Worm (Caenorhabditis elegans) whole organism, early embryonic: ENCODE results near the gene K10C2.7.

Experiments used
- B0310.2 ChIP-seq: sonication (generic microtip); optimal IDR thresholded peaks from 2 replicates; lab custom pipeline; 2016; ENCODE audit warnings: mild to moderate bottlenecking, missing genetic modification characterization, missing compliant biosample characterization
- F13C5.2 ChIP-seq: sonication (generic microtip); optimal IDR thresholded peaks from 2 replicates; lab custom pipeline; 2017; ENCODE audit warnings: mild to moderate bottlenecking, missing genetic modification characterization, inconsistent platforms, missing compliant biosample characterization
- aly-1 ChIP-seq: sonication (generic microtip); optimal IDR thresholded peaks from 2 replicates; lab custom pipeline; 2016; ENCODE audit warnings: missing genetic modification characterization, missing compliant biosample characterization
- ama-1 ChIP-seq: fragments of 150-350 bp; optimal IDR thresholded peaks from 2 replicates; lab custom pipeline; 2014
- ceh-13 ChIP-seq: fragments of 200-800 bp; sonication (Bioruptor generic); optimal IDR thresholded peaks from 2 replicates; lab custom pipeline; 2018; ENCODE audit warnings: mild to moderate bottlenecking, missing genetic modification characterization, missing compliant biosample characterization
- ceh-36 ChIP-seq: sonication (generic microtip); optimal IDR thresholded peaks from 2 replicates; lab custom pipeline; 2016; ENCODE audit warnings: missing genetic modification characterization, inconsistent platforms, missing compliant biosample characterization
- ets-7 ChIP-seq: sonication (generic microtip); optimal IDR thresholded peaks from 2 replicates; lab custom pipeline; 2016; ENCODE audit warnings: missing genotype, missing genetic modification characterization, missing compliant biosample characterization
- flt-1 ChIP-seq: fragments of 200-800 bp; sonication (Bioruptor generic); IDR thresholded peaks from 2 replicates; pipeline ENCODE4 v1.3.6; 2022; ENCODE audit warnings: missing genetic modification characterization, missing compliant biosample characterization
- hmbx-1 ChIP-seq: sonication (generic microtip); optimal IDR thresholded peaks from 2 replicates; lab custom pipeline; 2016; ENCODE audit warnings: mild to moderate bottlenecking, missing genetic modification characterization, missing compliant biosample characterization
- hmg-4 ChIP-seq: fragments of 200-800 bp; sonication (Bioruptor generic); optimal IDR thresholded peaks from 2 replicates; lab custom pipeline; 2018; ENCODE audit warnings: mild to moderate bottlenecking, missing genetic modification characterization, missing compliant biosample characterization
- hnd-1 ChIP-seq: sonication (generic microtip); optimal IDR thresholded peaks from 2 replicates; lab custom pipeline; 2016; ENCODE audit warnings: missing genetic modification characterization, missing compliant biosample characterization
- pes-1 ChIP-seq: fragments of 200-800 bp; sonication (Bioruptor generic); IDR thresholded peaks from 2 replicates; pipeline ENCODE4 v1.3.6; 2022; ENCODE audit warnings: missing genetic modification reagents, missing genetic modification characterization, missing compliant biosample characterization
- scrt-1 ChIP-seq: fragments of 200-800 bp; sonication (Bioruptor generic); IDR thresholded peaks from 2 replicates; pipeline ENCODE4 v1.3.6; 2022; ENCODE audit warnings: missing genetic modification characterization, missing compliant biosample characterization
- sea-1 ChIP-seq: fragments of 200-800 bp; sonication (Bioruptor generic); conservative IDR thresholded peaks from 2 replicates; pipeline ENCODE4 v1.3.6; 2022; ENCODE audit warnings: missing genetic modification characterization, missing compliant biosample characterization
- tbx-11 ChIP-seq: fragments of 200-800 bp; sonication (Bioruptor generic); IDR thresholded peaks from 2 replicates; pipeline ENCODE4 v1.3.6; 2022; ENCODE audit warnings: missing genetic modification characterization, missing compliant biosample characterization
- tbx-37 ChIP-seq: fragments of 200-800 bp; sonication (Bioruptor generic); conservative IDR thresholded peaks from 2 replicates; pipeline ENCODE4 v1.3.6; 2022; ENCODE audit warnings: missing genetic modification reagents, missing genetic modification characterization, missing compliant biosample characterization
- tra-4 ChIP-seq: sonication (generic microtip); optimal IDR thresholded peaks from 2 replicates; lab custom pipeline; 2017; ENCODE audit warnings: missing genetic modification characterization, missing compliant biosample characterization

K10C2.7 gene

ce11 chrX:6448866-6449400 lies 5.7 kb upstream of the K10C2.7 start, which contains the start of gene fah-1:
TSS of gene fah-1 (minus strand) at chrX:6448916.
- TF ChIP-seq tbx-11 (GFP tag; lab: Robert Waterston, UW) (no peak), hmbx-1 (tag; lab: Kevin White, UChicago) (no peak), ceh-13 (no peak), flt-1 (GFP tag; lab: Robert Waterston, UW) (no peak), tra-4 (tag; lab: Kevin White, UChicago) (no peak), pes-1 (GFP tag; lab: Robert Waterston, UW) (no peak), hnd-1 (no peak), ceh-36 (tag; lab: Kevin White, UChicago) (no peak), ama-1 (lab: Kevin White, UChicago) (no peak), aly-1 (tag; lab: Kevin White, UChicago) (no peak), hmg-4 (GFP tag; lab: Kevin White, UChicago) (no peak), tbx-37 (GFP tag; lab: Robert Waterston, UW) (no peak), F13C5.2 (no peak), ets-7 (tag; lab: Kevin White, UChicago) (no peak), sea-1 (no peak), B0310.2 (tag; lab: Kevin White, UChicago) (no peak)

DNA sequence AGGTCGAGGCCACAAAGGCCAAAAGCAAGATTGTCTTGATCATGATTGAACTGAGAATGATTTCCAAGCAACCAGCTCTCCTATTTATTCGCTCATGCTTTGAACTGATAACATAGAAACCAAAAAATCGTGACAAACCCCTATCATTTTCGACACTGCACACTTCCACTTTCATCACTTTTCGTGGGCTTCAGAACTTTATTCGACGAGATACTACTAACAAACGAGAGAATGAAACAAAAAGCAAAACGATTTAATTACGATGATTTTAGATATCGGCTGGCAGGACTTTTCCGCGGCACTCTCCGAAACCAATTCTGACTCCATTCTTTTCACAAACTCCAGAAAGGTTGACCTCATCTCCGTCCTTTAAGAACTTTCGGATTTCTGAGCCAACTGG lies 3.3 kb upstream of the K10C2.7 start, which contains the start of gene asp-14:
asp-14 (minus strand) TSS at position 101 of the 400 bp plus-strand sequence.
- TF ChIP-seq tra-4 (tag; lab: Kevin White, UChicago) (no peak), tbx-11 (GFP tag; lab: Robert Waterston, UW) (no peak), ceh-13 (no peak), flt-1 (GFP tag; lab: Robert Waterston, UW) (no peak), ets-7 (tag; lab: Kevin White, UChicago) (no peak), tbx-37 (GFP tag; lab: Robert Waterston, UW) (no peak), F13C5.2 (no peak), aly-1 (tag; lab: Kevin White, UChicago) (no peak), ama-1 (lab: Kevin White, UChicago) (no peak), hnd-1 (no peak), hmbx-1 (tag; lab: Kevin White, UChicago) (no peak), pes-1 (GFP tag; lab: Robert Waterston, UW) (no peak), B0310.2 (tag; lab: Kevin White, UChicago) (no peak), scrt-1 (GFP tag; lab: Robert Waterston, UW) (no peak), ceh-36 (tag; lab: Kevin White, UChicago) (no peak), sea-1 (no peak), hmg-4 (GFP tag; lab: Kevin White, UChicago) (no peak)

DNA sequence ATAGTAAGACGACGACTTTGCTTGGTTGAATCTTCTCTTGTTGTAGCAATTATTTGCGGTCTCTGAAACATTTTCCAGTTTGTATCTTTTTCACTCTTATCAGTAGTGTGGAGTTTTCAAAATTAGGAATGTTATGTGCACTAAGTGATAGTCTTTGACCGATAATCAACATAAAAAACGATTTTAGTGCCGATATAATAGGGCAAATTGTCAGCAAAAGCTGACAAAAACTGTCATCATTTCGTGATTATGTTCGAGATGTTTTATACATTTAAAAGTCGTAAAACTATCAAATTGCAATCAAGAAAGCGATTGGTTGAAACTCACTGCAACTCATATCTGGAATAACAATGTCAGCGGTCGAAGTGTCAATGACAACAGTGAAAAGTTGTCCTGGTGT lies 2.0 kb upstream of the K10C2.7 start:
- TF ChIP-seq hmg-4 (GFP tag; lab: Kevin White, UChicago) = no peak
- no peak for TF ChIP-seq tra-4 (tag; lab: Kevin White, UChicago)
- TF ChIP-seq pes-1 (GFP tag; lab: Robert Waterston, UW) = no peak
- TF ChIP-seq B0310.2 (tag; lab: Kevin White, UChicago) = no peak
- TF ChIP-seq ceh-13 = no peak
- TF ChIP-seq tbx-11 (GFP tag; lab: Robert Waterston, UW) = no peak
- TF ChIP-seq sea-1 = no peak
- no peak for TF ChIP-seq aly-1 (tag; lab: Kevin White, UChicago)
- no peak for TF ChIP-seq F13C5.2
- TF ChIP-seq hnd-1 = no peak
- TF ChIP-seq flt-1 (GFP tag; lab: Robert Waterston, UW) = no peak

DNA sequence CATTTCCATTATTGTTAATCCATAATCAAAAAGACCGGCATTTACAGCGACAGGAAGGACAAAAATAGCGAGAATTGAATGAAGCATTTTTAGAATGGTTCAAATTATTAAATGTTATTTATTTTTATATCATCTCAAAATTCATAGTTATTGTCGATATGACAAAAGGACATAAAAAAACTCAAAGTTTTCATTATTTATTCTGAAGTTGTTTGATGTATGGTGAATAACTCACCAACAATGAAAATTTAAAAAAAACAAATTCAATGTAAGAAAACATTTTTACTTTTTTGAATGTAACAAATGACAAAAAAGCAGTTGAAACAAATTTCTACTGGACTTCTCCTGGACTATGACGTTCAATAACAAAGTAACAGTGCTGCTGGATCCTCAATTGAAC lies 2.8 kb downstream of the K10C2.7 start, which contains the start of gene K10C2.14:
K10C2.14 (minus strand) TSS at position 101 of the 400 bp plus-strand sequence.
- TF ChIP-seq hmg-4 (GFP tag; lab: Kevin White, UChicago) (no peak), ets-7 (tag; lab: Kevin White, UChicago) (no peak), flt-1 (GFP tag; lab: Robert Waterston, UW) (no peak), ceh-13 (no peak), aly-1 (tag; lab: Kevin White, UChicago) (no peak), ama-1 (lab: Kevin White, UChicago) (no peak), hnd-1 (no peak), hmbx-1 (tag; lab: Kevin White, UChicago) (no peak), tra-4 (tag; lab: Kevin White, UChicago) (no peak), pes-1 (GFP tag; lab: Robert Waterston, UW) (no peak)

DNA sequence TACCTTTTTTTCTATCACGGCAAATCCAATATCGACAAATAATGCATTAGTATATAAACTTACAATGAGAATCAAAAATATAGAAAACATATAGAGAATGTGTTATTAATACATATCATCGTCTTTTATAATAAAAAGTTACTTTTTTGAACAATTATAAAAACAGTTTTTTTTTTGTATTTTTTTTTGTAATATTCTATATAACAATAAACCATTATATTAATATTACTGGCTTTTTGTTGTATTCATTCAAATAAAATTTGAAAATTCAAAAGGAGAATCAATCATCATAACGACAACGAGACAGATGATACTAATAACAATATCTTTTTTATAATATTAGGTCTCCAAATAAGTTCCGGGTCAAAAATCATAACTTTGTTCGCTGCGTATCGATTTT lies 5.7 kb downstream of the K10C2.7 start, which contains the start of gene K10C2.8:
K10C2.8 (minus strand) TSS at position 101 of the 400 bp plus-strand sequence.
- TF ChIP-seq ets-7 (tag; lab: Kevin White, UChicago) (no peak), tra-4 (tag; lab: Kevin White, UChicago) (no peak), F13C5.2 (no peak), hnd-1 (no peak), ceh-13 (no peak), flt-1 (GFP tag; lab: Robert Waterston, UW) (no peak), B0310.2 (tag; lab: Kevin White, UChicago) (no peak), ceh-36 (tag; lab: Kevin White, UChicago) (no peak)

DNA sequence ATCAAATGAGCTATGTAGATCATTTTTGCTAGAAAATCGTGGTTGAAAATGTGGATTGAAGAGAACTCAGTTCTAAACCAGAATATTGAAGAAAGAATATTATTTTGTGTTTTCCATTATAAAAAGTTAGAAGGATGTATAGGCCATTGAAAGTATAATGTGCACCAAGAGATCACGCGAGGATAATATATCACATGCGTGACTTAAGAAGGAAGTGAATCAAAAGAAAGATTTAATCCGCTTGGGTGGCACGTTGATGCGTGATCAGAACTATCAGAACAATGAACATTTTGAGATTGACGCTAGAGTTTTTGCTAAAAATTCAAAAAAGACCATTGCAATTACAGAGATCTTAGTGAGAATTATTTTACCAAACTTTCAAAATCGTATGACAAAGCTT lies 7.5 kb downstream of the K10C2.7 start:
- no peak for TF ChIP-seq aly-1 (tag; lab: Kevin White, UChicago)
- TF ChIP-seq sea-1 = no peak
- no peak for TF ChIP-seq ama-1 (lab: Kevin White, UChicago)
- TF ChIP-seq F13C5.2 = no peak
- TF ChIP-seq ets-7 (tag; lab: Kevin White, UChicago) = no peak
- no peak for TF ChIP-seq pes-1 (GFP tag; lab: Robert Waterston, UW)
- no peak for TF ChIP-seq hnd-1
- no peak for TF ChIP-seq tbx-37 (GFP tag; lab: Robert Waterston, UW)
- TF ChIP-seq scrt-1 (GFP tag; lab: Robert Waterston, UW) = no peak
- no peak for TF ChIP-seq B0310.2 (tag; lab: Kevin White, UChicago)
- no peak for TF ChIP-seq ceh-13
- TF ChIP-seq tbx-11 (GFP tag; lab: Robert Waterston, UW) = no peak

DNA sequence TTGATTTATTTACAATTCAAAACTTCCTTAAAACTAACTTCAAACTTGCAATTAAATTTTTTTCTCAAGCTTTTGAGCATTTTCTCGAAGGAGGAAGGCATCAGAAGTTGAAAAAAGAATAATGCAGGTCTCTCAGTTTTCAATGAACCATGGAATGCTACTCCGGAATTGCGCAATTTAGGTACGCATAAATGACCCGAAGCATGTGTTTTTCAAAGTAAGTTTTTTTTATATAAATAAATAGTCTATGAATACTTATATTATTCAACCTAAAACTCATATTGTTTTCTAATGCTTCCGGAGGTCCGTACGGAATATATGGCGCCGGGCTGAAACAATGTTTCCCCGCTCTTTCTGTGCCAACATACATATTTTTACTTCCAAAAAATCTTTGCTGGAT lies 9.6 kb downstream of the K10C2.7 start, which contains the start of gene K10C2.2:
K10C2.2 (minus strand) TSS at position 101 of the 400 bp plus-strand sequence.
- no peak for TF ChIP-seq B0310.2 (tag; lab: Kevin White, UChicago)
- TF ChIP-seq tra-4 (tag; lab: Kevin White, UChicago) = no peak
- no peak for TF ChIP-seq aly-1 (tag; lab: Kevin White, UChicago)
- no peak for TF ChIP-seq scrt-1 (GFP tag; lab: Robert Waterston, UW)
- TF ChIP-seq hnd-1 = no peak
- TF ChIP-seq F13C5.2 = no peak
- TF ChIP-seq ceh-13 = no peak
- no peak for TF ChIP-seq tbx-37 (GFP tag; lab: Robert Waterston, UW)
- TF ChIP-seq flt-1 (GFP tag; lab: Robert Waterston, UW) = no peak
- no peak for TF ChIP-seq ets-7 (tag; lab: Kevin White, UChicago)
- no peak for TF ChIP-seq pes-1 (GFP tag; lab: Robert Waterston, UW)
- no peak for TF ChIP-seq hmg-4 (GFP tag; lab: Kevin White, UChicago)
- no peak for TF ChIP-seq hmbx-1 (tag; lab: Kevin White, UChicago)
